Worm (Caenorhabditis elegans) whole organism, L4 larva: ENCODE results near the gene B0228.9.

Experiments
- R02D3.7 ChIP-seq: fragments of 150-350 bp; sonication (generic microtip); optimal IDR thresholded peaks from 3 replicates; lab custom pipeline; 2014; ENCODE audit warnings: missing biosample characterization, missing genetic modification characterization
- unc-62 ChIP-seq, 3 experiments: fragments of 150-350 bp in 1 of 3; sonication (generic microtip); optimal IDR thresholded peaks in 2 of 3; peaks in 1 of 3; 1 replicate in 1 of 3; 2 replicates in 2 of 3; lab custom pipeline; 2014 to 2017; ENCODE audit warnings: missing biosample characterization in 3 of 3, missing genetic modification characterization in 3 of 3, missing genetic modification reagents in 3 of 3, missing genotype in 1 of 3

ce11 chrII:7813237-7813636 is 49.8 kb upstream of the B0228.9 start:
- TF ChIP-seq unc-62 (GFP tag; optimal IDR thresholded peaks at IDR 0.05 in 1 of 2; lab: Kevin White, UChicago) (no peak), unc-62 (tag; optimal IDR thresholded peaks at IDR 0.05; lab: Kevin White, UChicago) (no peak), R02D3.7 (tag; lab: Kevin White, UChicago) (no peak)
